Worm (Caenorhabditis elegans): ENCODE measurements around the gene Y66D12A.1.

DNA sequence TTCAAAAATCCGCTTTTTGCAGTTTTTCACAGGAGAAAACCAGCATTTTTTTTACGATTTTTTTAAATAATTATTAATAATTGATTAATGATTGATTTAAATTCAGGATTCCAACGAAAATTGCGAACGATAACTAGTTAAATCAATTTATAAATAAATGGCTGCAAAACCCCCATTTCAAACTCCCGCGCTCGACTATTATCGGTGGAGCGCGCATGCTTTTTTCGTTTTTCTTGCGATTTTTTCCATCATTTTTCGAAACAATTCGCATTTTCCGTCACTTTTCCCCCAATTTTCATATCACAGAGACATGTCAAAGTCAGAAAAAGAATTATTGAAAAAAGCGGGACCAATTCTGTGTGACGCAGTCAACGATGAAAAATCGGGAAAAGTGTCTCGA is 42.4 kb upstream of the Y66D12A.1 start, which contains the start of gene Y66D12A.10:
- TF ChIP-seq ama-1 (optimal IDR thresholded peaks at IDR 0.05) (no peak), hmbx-1 (tag; optimal IDR thresholded peaks at IDR 0.05) (no peak), ceh-36 (tag; optimal IDR thresholded peaks at IDR 0.05) (no peak), tbx-37 (GFP tag; conservative IDR thresholded peaks at IDR 0.05) (no peak), aly-1 (tag; optimal IDR thresholded peaks at IDR 0.05) (no peak), flt-1 (GFP tag; IDR thresholded peaks at IDR 0.05) (no peak), ets-7 (tag; optimal IDR thresholded peaks at IDR 0.05) (no peak), F13C5.2 (tag; optimal IDR thresholded peaks at IDR 0.05) (peak; percentile 43), ceh-13 (GFP tag; optimal IDR thresholded peaks at IDR 0.05) (no peak), sea-1 (GFP tag; conservative IDR thresholded peaks at IDR 0.05) (no peak), tbx-11 (GFP tag; IDR thresholded peaks at IDR 0.05) (no peak)

Data from whole organism, early embryonic.